Worm (Caenorhabditis elegans): ENCODE data around the gene nhr-209.
A peak's percentile ranks its signal among the peaks of the same experiment; 100 is the strongest.

nhr-209 gene

DNA sequence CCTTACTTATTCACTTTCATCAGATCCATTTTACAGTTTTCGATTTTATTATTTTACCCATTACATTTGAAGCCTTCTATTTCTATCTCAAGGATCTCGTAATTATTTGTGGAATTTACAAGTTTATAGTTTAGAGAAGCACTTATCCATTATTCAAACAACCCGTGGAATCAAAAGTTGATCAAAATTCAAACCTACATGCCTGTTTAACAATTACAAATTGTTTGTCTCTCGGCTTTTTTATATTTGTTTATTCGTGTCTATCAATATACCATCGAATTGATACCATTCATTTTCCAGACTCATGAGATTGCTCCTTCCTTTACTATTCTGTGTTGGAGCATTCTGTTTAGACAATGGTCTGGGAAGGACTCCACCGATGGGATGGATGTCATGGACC lies 11.0 kb upstream of the nhr-209 start, which contains the start of gene gana-1:
TSS of gene gana-1 (plus strand) at position 301 of the 400 bp plus-strand sequence.
- TF ChIP-seq ztf-3 (GFP tag; optimal IDR thresholded peaks at IDR 0.05): no peak
- no peak for TF ChIP-seq ztf-26 (tag; optimal IDR thresholded peaks at IDR 0.05)
- TF ChIP-seq F52B5.7 (tag; optimal IDR thresholded peaks at IDR 0.05): no peak
- TF ChIP-seq snpc-4 (GFP tag; optimal IDR thresholded peaks at IDR 0.05): no peak
- no peak for TF ChIP-seq snpc-4 (tag; optimal IDR thresholded peaks at IDR 0.05)
- no peak for TF ChIP-seq hlh-12 (tag; optimal IDR thresholded peaks at IDR 0.05)
- no peak for TF ChIP-seq aptf-3 (GFP tag; IDR thresholded peaks at IDR 0.05)
- TF ChIP-seq K12H6.12 (tag; optimal IDR thresholded peaks at IDR 0.05): no peak
- no peak for TF ChIP-seq egl-18 (GFP tag; IDR thresholded peaks at IDR 0.05)
- TF ChIP-seq lin-40 (tag; optimal IDR thresholded peaks at IDR 0.05): no peak
- TF ChIP-seq zfh-2 (GFP tag; conservative IDR thresholded peaks at IDR 0.05): no peak
- TF ChIP-seq ekl-4 (GFP tag; IDR thresholded peaks at IDR 0.05): no peak
- no peak for TF ChIP-seq C06A6.2 (GFP tag; conservative IDR thresholded peaks at IDR 0.05)
- TF ChIP-seq hmg-20 (GFP tag; IDR thresholded peaks at IDR 0.05): no peak
- no peak for TF ChIP-seq nhr-80 (tag; optimal IDR thresholded peaks at IDR 0.05)
- TF ChIP-seq hmg-1.2 (GFP tag; IDR thresholded peaks at IDR 0.05): no peak

DNA sequence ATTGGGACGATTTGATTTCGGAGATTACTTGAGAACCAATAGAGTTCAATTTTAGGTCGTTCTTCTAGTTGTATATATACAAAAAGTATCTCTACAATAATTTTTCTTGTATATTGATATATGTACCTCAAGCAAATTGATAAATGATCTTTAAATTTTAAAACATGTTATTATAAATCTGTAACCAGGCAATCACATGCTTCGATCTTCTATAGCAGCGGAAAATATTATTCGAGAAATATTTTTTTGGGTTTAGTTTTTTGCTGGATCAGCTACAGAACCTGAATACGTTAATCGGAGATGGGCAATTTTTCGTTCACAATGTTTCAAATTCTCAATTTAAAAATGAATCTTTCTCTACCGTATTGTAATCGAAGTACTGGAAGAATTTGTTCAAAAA lies 9.2 kb upstream of the nhr-209 start, which contains the start of gene R07B7.12:
TSS of gene R07B7.12 (plus strand) at position 301 of the 400 bp plus-strand sequence.
- TF ChIP-seq nhr-90 (tag; optimal IDR thresholded peaks at IDR 0.05) (no peak), snpc-1.1 (tag; optimal IDR thresholded peaks at IDR 0.05; ENCODE audit: insufficient read depth) (no peak), sptf-2 (GFP tag; optimal IDR thresholded peaks at IDR 0.05) (no peak), Y53F4B.3 (GFP tag; IDR thresholded peaks at IDR 0.05) (no peak), egl-18 (GFP tag; IDR thresholded peaks at IDR 0.05) (no peak), mcd-1 (GFP tag; IDR thresholded peaks at IDR 0.05) (no peak), zfh-2 (GFP tag; conservative IDR thresholded peaks at IDR 0.05) (no peak), unc-62 (GFP tag; optimal IDR thresholded peaks at IDR 0.05) (no peak), cebp-1 (GFP tag; IDR thresholded peaks at IDR 0.05) (no peak), cebp-1 (tag; optimal IDR thresholded peaks at IDR 0.05) (no peak), attf-5 (GFP tag; optimal IDR thresholded peaks at IDR 0.05) (no peak), aptf-2 (GFP tag; conservative IDR thresholded peaks at IDR 0.05) (no peak), lin-54 (GFP tag; optimal IDR thresholded peaks at IDR 0.05) (no peak), let-526 (GFP tag; IDR thresholded peaks at IDR 0.05) (no peak), atf-7 (tag; optimal IDR thresholded peaks at IDR 0.05) (no peak), lir-1 (GFP tag; conservative IDR thresholded peaks at IDR 0.05) (no peak), B0019.2 (GFP tag; conservative IDR thresholded peaks at IDR 0.05) (no peak), lag-1 (GFP tag; IDR thresholded peaks at IDR 0.05) (no peak)

DNA sequence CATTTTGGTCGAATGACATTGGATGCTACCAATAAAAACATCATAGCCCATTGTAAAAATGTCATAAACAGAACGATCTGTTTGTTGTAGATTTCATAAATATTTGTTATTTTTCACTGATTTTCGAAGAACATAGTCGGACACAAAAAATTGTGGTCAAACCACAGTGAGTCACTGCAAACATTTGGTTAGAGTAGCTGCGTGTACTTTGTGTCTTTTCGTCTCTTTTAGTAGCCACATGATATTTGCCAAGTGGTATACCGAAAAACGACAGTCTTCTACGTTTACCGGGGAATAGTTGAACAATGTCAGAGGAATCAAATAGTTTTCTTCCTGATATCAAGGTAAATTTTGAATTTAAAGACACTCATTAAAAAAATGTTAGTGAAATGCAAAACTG lies 6.2 kb upstream of the nhr-209 start, which contains the start of gene nhr-206:
TSS of gene nhr-206 (plus strand) at position 248 of the 400 bp plus-strand sequence.
- TF ChIP-seq fkh-3 (tag; optimal IDR thresholded peaks at IDR 0.05): no peak
- no peak for TF ChIP-seq egl-18 (GFP tag; IDR thresholded peaks at IDR 0.05)
- TF ChIP-seq rec-8 (tag; optimal IDR thresholded peaks at IDR 0.05): no peak
- TF ChIP-seq nhr-120 (GFP tag; IDR thresholded peaks at IDR 0.05): no peak
- TF ChIP-seq gei-17 (GFP tag; optimal IDR thresholded peaks at IDR 0.05): no peak
- TF ChIP-seq nhr-80 (tag; optimal IDR thresholded peaks at IDR 0.05): peak; percentile 63
- no peak for TF ChIP-seq hlh-26 (GFP tag; conservative IDR thresholded peaks at IDR 0.05)
